Fruit fly (Drosophila melanogaster): Measurements from ENCODE around the gene SLIRP1.

The SLIRP1 gene

dm6 chrX:21345036-21345500 is 26.0 kb upstream of the SLIRP1 start, which contains the start of gene dod (continued):
- TF ChIP-seq emc (GFP tag; optimal IDR thresholded peaks at IDR 0.05), result no peak
- peak; percentile 74 for TF ChIP-seq vvl (GFP tag; IDR thresholded peaks at IDR 0.05)
- no peak for TF ChIP-seq dmrt99B (tag; optimal IDR thresholded peaks at IDR 0.05)
- peak; percentile 81 for TF ChIP-seq Opbp (GFP tag; IDR thresholded peaks at IDR 0.05; ENCODE audit: partially characterized antibody)
- TF ChIP-seq HHEX (GFP tag; optimal IDR thresholded peaks at IDR 0.05), result peak; percentile 13
- no peak for TF ChIP-seq dan (GFP tag; IDR thresholded peaks at IDR 0.05)
- TF ChIP-seq bigmax (GFP tag; optimal IDR thresholded peaks at IDR 0.05), result peak; percentile 55
- no peak for TF ChIP-seq jigr1 (GFP tag; IDR thresholded peaks at IDR 0.05)
- peak; percentile 67 for TF ChIP-seq CG13894 (tag; optimal IDR thresholded peaks at IDR 0.05)
- no peak for TF ChIP-seq CG11504 (tag; optimal IDR thresholded peaks at IDR 0.05)
- TF ChIP-seq wek (GFP tag; optimal IDR thresholded peaks at IDR 0.05), result peak; percentile 12
- TF ChIP-seq Hand (GFP tag; optimal IDR thresholded peaks at IDR 0.05), result no peak
- TF ChIP-seq CG17612 (GFP tag; IDR thresholded peaks at IDR 0.05), result no peak
- TF ChIP-seq B-H2 (GFP tag; optimal IDR thresholded peaks at IDR 0.05), result peak; percentile 47
- peak; percentile 30; the same call in 1 of the 2 replicates for TF ChIP-seq CG10321 (GFP tag; IDR thresholded peaks at IDR 0.05)
- peak; percentile 82 for TF ChIP-seq Dbx (GFP tag; IDR thresholded peaks at IDR 0.05)
- TF ChIP-seq CG34224 (GFP tag; IDR thresholded peaks at IDR 0.05; ENCODE audit: partially characterized antibody), result peak; percentile 65; the same call in 2 of the 3 replicates
- no peak for TF ChIP-seq schlank (tag; optimal IDR thresholded peaks at IDR 0.05)
- no peak for TF ChIP-seq Atf-2 (GFP tag; optimal IDR thresholded peaks at IDR 0.05)
- no peak for TF ChIP-seq Oaz (GFP tag; IDR thresholded peaks at IDR 0.05)
- 0 out of 2 replicates have a peak, but pooled peaks have one; percentile 23 for TF ChIP-seq CG4404 (GFP tag; IDR thresholded peaks at IDR 0.05)
- TF ChIP-seq chm (GFP tag; IDR thresholded peaks at IDR 0.05), result peak; percentile 38; the same call in 1 of the 2 replicates
- TF ChIP-seq C15 (GFP tag; IDR thresholded peaks at IDR 0.05), result no peak
- no peak for TF ChIP-seq Sox100B (GFP tag; optimal IDR thresholded peaks at IDR 0.05)
- TF ChIP-seq Vsx1 (GFP tag; optimal IDR thresholded peaks at IDR 0.05), result no peak
- TF ChIP-seq peb (GFP tag; IDR thresholded peaks at IDR 0.05), result no peak
- 0 out of 2 replicates have a peak, but pooled peaks have one; percentile 16 for TF ChIP-seq Taf1 (GFP tag; IDR thresholded peaks at IDR 0.05)
- peak; percentile 77 for TF ChIP-seq knrl (GFP tag; IDR thresholded peaks at IDR 0.05; ENCODE audit: partially characterized antibody)
- TF ChIP-seq klu (GFP tag; IDR thresholded peaks at IDR 0.05), result no peak
- peak; percentile 49 for TF ChIP-seq CG3281 (GFP tag; optimal IDR thresholded peaks at IDR 0.05)
- TF ChIP-seq CG12769 (tag; optimal IDR thresholded peaks at IDR 0.05), result no peak
- no peak for TF ChIP-seq bowl (GFP tag; IDR thresholded peaks at IDR 0.05)
- no peak for TF ChIP-seq CG5245 (GFP tag; optimal IDR thresholded peaks at IDR 0.05)
- no peak for TF ChIP-seq psq (GFP tag; optimal IDR thresholded peaks at IDR 0.05)
- TF ChIP-seq CG15011 (GFP tag; optimal IDR thresholded peaks at IDR 0.05), result no peak
- TF ChIP-seq cad (GFP tag; optimal IDR thresholded peaks at IDR 0.05), result no peak
- TF ChIP-seq Mes4 (GFP tag; optimal IDR thresholded peaks at IDR 0.05), result no peak
- no peak for TF ChIP-seq H15 (GFP tag; IDR thresholded peaks at IDR 0.05)
- TF ChIP-seq kni (GFP tag; optimal IDR thresholded peaks at IDR 0.05), result no peak
- TF ChIP-seq grau (tag; optimal IDR thresholded peaks at IDR 0.05), result peak; percentile 60
- no peak for TF ChIP-seq Gsc (GFP tag; IDR thresholded peaks at IDR 0.05)
- peak; percentile 68 for TF ChIP-seq nmo (GFP tag; optimal IDR thresholded peaks at IDR 0.05)
- peak; percentile 6 for TF ChIP-seq Usf (GFP tag; optimal IDR thresholded peaks at IDR 0.05)
- no peak for TF ChIP-seq odd (GFP tag; optimal IDR thresholded peaks at IDR 0.05)
- TF ChIP-seq unpg (GFP tag; optimal IDR thresholded peaks at IDR 0.05), result peak; percentile 55
- peak; percentile 91 for TF ChIP-seq CG9797 (GFP tag; optimal IDR thresholded peaks at IDR 0.05)
- no peak for TF ChIP-seq Hr78 (GFP tag; optimal IDR thresholded peaks at IDR 0.05)
- peak; percentile 44 for TF ChIP-seq Hr3 (GFP tag; optimal IDR thresholded peaks at IDR 0.05)
- no peak for TF ChIP-seq crc (GFP tag; optimal IDR thresholded peaks at IDR 0.05)
- no peak for TF ChIP-seq CG31365 (tag; optimal IDR thresholded peaks at IDR 0.05)
- TF ChIP-seq CG18476 (GFP tag; optimal IDR thresholded peaks at IDR 0.05), result no peak

Measured in whole organism, embryonic.